Worm (Caenorhabditis elegans) whole organism, mixed stage, embryonic: ENCODE results near the gene ugt-67.

Experiments
- ceh-39 ChIP-seq: fragments of 150-350 bp; optimal IDR thresholded peaks from 2 replicates; lab custom pipeline; 2014; ENCODE audit warnings: missing biosample characterization, missing genetic modification characterization
- ceh-83 ChIP-seq: fragments of 200-800 bp; sonication (Bioruptor generic); optimal IDR thresholded peaks from 2 replicates; lab custom pipeline; 2018; ENCODE audit warnings: mild to moderate bottlenecking, missing genetic modification characterization, missing compliant biosample characterization
- unc-120 ChIP-seq: sonication (generic microtip); optimal IDR thresholded peaks from 2 replicates; lab custom pipeline; 2017; ENCODE audit warnings: missing genetic modification characterization, missing compliant biosample characterization; ENCODE audit not compliant: poor library complexity, severe bottlenecking
- unc-39 ChIP-seq: fragments of 150-350 bp; optimal IDR thresholded peaks from 2 replicates; lab custom pipeline; 2014; ENCODE audit warnings: missing biosample characterization, missing genetic modification characterization

Gene ugt-67

ce11 chrV:4951434-4951833 lies 50.3 kb downstream of the ugt-67 start, which contains the start of gene str-207:
Gene str-207, plus strand, starts transcription at chrV:4951734.
- TF ChIP-seq ceh-39 (no peak), ceh-83 (no peak), unc-120 (no peak), unc-39 (tag; lab: Kevin White, UChicago) (no peak)
- TF ChIP-seq, all 35 proteins: peak for 0
